Worm (Caenorhabditis elegans): ENCODE results near the gene C18A3.7.

DNA sequence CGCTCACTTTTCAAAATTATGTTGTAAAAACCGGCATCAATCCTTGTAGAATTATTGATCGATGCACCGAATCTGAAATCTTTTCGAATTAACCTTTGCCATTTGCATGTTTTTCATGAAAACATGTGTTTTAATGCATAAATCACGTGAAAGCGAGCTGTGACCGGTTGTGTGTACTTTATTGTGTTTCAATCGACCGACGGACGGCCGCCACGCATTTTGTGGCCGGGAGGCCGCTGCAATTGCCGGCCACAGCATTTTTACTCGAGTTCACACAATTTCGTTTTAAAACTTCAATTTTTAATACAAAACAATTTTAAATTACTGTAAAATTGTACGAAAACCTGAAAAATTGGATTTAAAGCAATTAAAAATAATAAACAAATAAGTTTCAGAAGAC lies 41.3 kb downstream of the C18A3.7 start, which contains the start of gene C25H3.11:
- TF ChIP-seq nhr-77 (tag; optimal IDR thresholded peaks at IDR 0.05) = peak; percentile 37
- no peak for TF ChIP-seq egl-27 (tag; optimal IDR thresholded peaks at IDR 0.05)
- no peak for TF ChIP-seq nhr-42 (GFP tag; IDR thresholded peaks at IDR 0.05)
- peak; percentile 53 for TF ChIP-seq ama-1 (optimal IDR thresholded peaks at IDR 0.05)
- TF ChIP-seq ceh-20 (GFP tag; IDR thresholded peaks at IDR 0.05) = no peak
- peak; percentile 28 for TF ChIP-seq spr-1 (tag; optimal IDR thresholded peaks at IDR 0.05)
- TF ChIP-seq snpc-4 (tag; optimal IDR thresholded peaks at IDR 0.05) = no peak
- no peak for TF ChIP-seq ceh-82 (tag; optimal IDR thresholded peaks at IDR 0.05)
- TF ChIP-seq zag-1 (tag; optimal IDR thresholded peaks at IDR 0.05) = no peak
- TF ChIP-seq dmd-9 (GFP tag; IDR thresholded peaks at IDR 0.05) = no peak
- no peak for TF ChIP-seq nhr-111 (GFP tag; optimal IDR thresholded peaks at IDR 0.05)
- no peak for TF ChIP-seq nhr-76 (tag; optimal IDR thresholded peaks at IDR 0.05)
- TF ChIP-seq skn-1 (tag; optimal IDR thresholded peaks at IDR 0.05) = no peak
